Worm (Caenorhabditis elegans) whole organism, L4 larva: Measurements from ENCODE around the gene nhr-269.

ENCODE experiments used
- F10B5.3 ChIP-seq: sonication (generic microtip); optimal IDR thresholded peaks from 2 replicates; lab custom pipeline; 2016; ENCODE audit warnings: mild to moderate bottlenecking, missing genetic modification characterization, missing compliant biosample characterization
- T20F7.1 ChIP-seq: fragments of 200-800 bp; sonication (Bioruptor generic); optimal IDR thresholded peaks from 2 replicates; lab custom pipeline; 2018; ENCODE audit warnings: mild to moderate bottlenecking, missing genetic modification characterization, missing compliant biosample characterization
- Y105C5A.15 ChIP-seq: fragments of 200-800 bp; sonication (Bioruptor generic); IDR thresholded peaks from 2 replicates; pipeline ENCODE4 v1.3.6; 2022; ENCODE audit warnings: missing genetic modification characterization, missing compliant biosample characterization
- aha-1 ChIP-seq: fragments of 150-350 bp; peaks from one replicate; lab custom pipeline; 2014; ENCODE audit warnings: missing biosample characterization, missing genetic modification characterization
- ama-1 ChIP-seq: fragments of 150-350 bp; optimal IDR thresholded peaks from 2 replicates; lab custom pipeline; 2014; ENCODE audit warnings: inconsistent platforms, mixed read lengths
- arid-1 ChIP-seq: fragments of 200-800 bp; sonication (Bioruptor generic); conservative IDR thresholded peaks from 2 replicates; pipeline ENCODE4 v1.3.6; 2022; ENCODE audit warnings: missing genetic modification reagents, missing genetic modification characterization, missing compliant biosample characterization
- ceh-82 ChIP-seq: sonication (generic microtip); optimal IDR thresholded peaks from 2 replicates; lab custom pipeline; 2017; ENCODE audit warnings: missing biosample characterization, missing genetic modification characterization
- ces-1 ChIP-seq: fragments of 150-350 bp; sonication (generic microtip); optimal IDR thresholded peaks from 4 replicates; lab custom pipeline; 2014; ENCODE audit warnings: missing biosample characterization, missing genetic modification reagents, missing genetic modification characterization
- ctbp-1 ChIP-seq: fragments of 200-800 bp; sonication (Bioruptor generic); IDR thresholded peaks from 2 replicates; pipeline ENCODE4 v1.3.6; 2022; ENCODE audit warnings: missing genetic modification reagents, missing genetic modification characterization, missing compliant biosample characterization
- daf-16 ChIP-seq, 3 experiments: sonication (generic microtip); optimal IDR thresholded peaks; 2 replicates each; lab custom pipeline; 2016 to 2017; ENCODE audit warnings: missing genetic modification characterization in 3 of 3, missing genetic modification reagents in 3 of 3, mild to moderate bottlenecking in 2 of 3, missing compliant biosample characterization in 2 of 3, missing biosample characterization in 1 of 3, moderate library complexity in 1 of 3
- daf-19 ChIP-seq: fragments of 200-800 bp; sonication (Bioruptor generic); conservative IDR thresholded peaks from 2 replicates; pipeline ENCODE4 v1.3.6; 2022; ENCODE audit warnings: missing genetic modification characterization, missing compliant biosample characterization
- daf-8 ChIP-seq: fragments of 200-800 bp; sonication (Bioruptor generic); IDR thresholded peaks from 2 replicates; pipeline ENCODE4 v1.3.6; 2022; ENCODE audit warnings: missing genetic modification characterization, missing compliant biosample characterization
- dmd-6 ChIP-seq: fragments of 200-800 bp; sonication (Bioruptor generic); IDR thresholded peaks from 2 replicates; pipeline ENCODE4 v1.3.6; 2022; ENCODE audit warnings: missing genetic modification reagents, missing genetic modification characterization, missing compliant biosample characterization
- dve-1 ChIP-seq: sonication (generic microtip); optimal IDR thresholded peaks from 2 replicates; lab custom pipeline; 2017; ENCODE audit warnings: antibody characterized with exemption, mild to moderate bottlenecking, missing genetic modification characterization, missing compliant biosample characterization; ENCODE audit not compliant: insufficient read depth
- egl-43 ChIP-seq: fragments of 200-800 bp; sonication (Bioruptor generic); IDR thresholded peaks from 2 replicates; pipeline ENCODE4 v1.3.6; 2022; ENCODE audit warnings: missing genetic modification reagents, missing genetic modification characterization, missing compliant biosample characterization
- hif-1 ChIP-seq, 2 experiments: sonication (generic microtip); optimal IDR thresholded peaks; 2 replicates each; lab custom pipeline; 2016 to 2017; ENCODE audit warnings: missing compliant biosample characterization in 2 of 2, missing genetic modification characterization in 2 of 2, missing genetic modification reagents in 2 of 2, missing genotype in 2 of 2, mild to moderate bottlenecking in 1 of 2
- hlh-11 ChIP-seq: fragments of 200-800 bp; sonication (Bioruptor generic); optimal IDR thresholded peaks from 2 replicates; lab custom pipeline; 2018; ENCODE audit warnings: mild to moderate bottlenecking, missing genetic modification characterization, missing compliant biosample characterization
- lin-38 ChIP-seq: fragments of 200-800 bp; sonication (Bioruptor generic); IDR thresholded peaks from 2 replicates; pipeline ENCODE4 v1.3.6; 2022; ENCODE audit warnings: missing genetic modification reagents, missing genetic modification characterization, missing compliant biosample characterization
- madf-9 ChIP-seq: fragments of 200-800 bp; sonication (Bioruptor generic); conservative IDR thresholded peaks from 2 replicates; pipeline ENCODE4 v1.3.6; 2022; ENCODE audit warnings: missing genetic modification reagents, missing genetic modification characterization, missing compliant biosample characterization
- mdl-1 ChIP-seq, 2 experiments: fragments of 150-350 bp in 1 of 2; sonication (generic microtip) in 1 of 2; optimal IDR thresholded peaks; 2 replicates each; lab custom pipeline; 2014 to 2017; ENCODE audit warnings: missing biosample characterization in 2 of 2, missing genetic modification characterization in 2 of 2
- mep-1 ChIP-seq: fragments of 150-350 bp; sonication (generic microtip); optimal IDR thresholded peaks from 3 replicates; lab custom pipeline; 2014; ENCODE audit warnings: missing biosample characterization, missing genetic modification characterization
- nhr-102 ChIP-seq: sonication (generic microtip); optimal IDR thresholded peaks from 2 replicates; lab custom pipeline; 2016; ENCODE audit warnings: mild to moderate bottlenecking, missing genetic modification characterization, moderate library complexity, missing compliant biosample characterization
- nhr-237 ChIP-seq: sonication (generic microtip); optimal IDR thresholded peaks from 2 replicates; lab custom pipeline; 2017; ENCODE audit warnings: missing biosample characterization, missing genetic modification characterization
- nhr-28 ChIP-seq: fragments of 150-350 bp; optimal IDR thresholded peaks from 2 replicates; lab custom pipeline; 2014; ENCODE audit warnings: missing biosample characterization, missing genetic modification characterization
- nhr-48 ChIP-seq: sonication (generic microtip); optimal IDR thresholded peaks from 2 replicates; lab custom pipeline; 2016; ENCODE audit warnings: mild to moderate bottlenecking, missing genetic modification characterization, missing compliant biosample characterization
- nhr-6 ChIP-seq: fragments of 150-350 bp; optimal IDR thresholded peaks from 2 replicates; lab custom pipeline; 2014; ENCODE audit warnings: missing biosample characterization, missing genetic modification characterization
- nhr-77 ChIP-seq: fragments of 150-350 bp; optimal IDR thresholded peaks from 2 replicates; lab custom pipeline; 2014; ENCODE audit warnings: missing biosample characterization, missing genetic modification characterization
- pha-4 ChIP-seq, 2 experiments: fragments of 150-350 bp in 1 of 2; fragments of 200-800 bp in 1 of 2; sonication (Bioruptor generic) in 1 of 2; IDR thresholded peaks in 1 of 2; optimal IDR thresholded peaks in 1 of 2; 2 replicates each; pipeline versions ENCODE4 v1.3.6 to Lab custom; 2014 to 2022; ENCODE audit warnings: missing genetic modification characterization in 2 of 2, missing genetic modification reagents in 2 of 2, missing biosample characterization in 1 of 2, missing compliant biosample characterization in 1 of 2
- pqm-1 ChIP-seq: sonication (generic microtip); optimal IDR thresholded peaks from 2 replicates; lab custom pipeline; 2017; ENCODE audit warnings: missing biosample characterization, missing genetic modification characterization
- rbr-2 ChIP-seq: sonication (generic microtip); optimal IDR thresholded peaks from 2 replicates; lab custom pipeline; 2016; ENCODE audit warnings: missing genotype, missing genetic modification characterization, missing compliant biosample characterization
- saeg-2 ChIP-seq: fragments of 200-800 bp; sonication (Bioruptor generic); IDR thresholded peaks from 2 replicates; pipeline ENCODE4 v1.3.6; 2022; ENCODE audit warnings: missing genetic modification reagents, missing genetic modification characterization, missing compliant biosample characterization
- sdz-12 ChIP-seq: fragments of 200-800 bp; sonication (Bioruptor generic); optimal IDR thresholded peaks from 2 replicates; lab custom pipeline; 2018; ENCODE audit warnings: mild to moderate bottlenecking, missing genetic modification characterization, missing compliant biosample characterization
- snpc-4 ChIP-seq: fragments of 150-350 bp; optimal IDR thresholded peaks from 2 replicates; lab custom pipeline; 2014; ENCODE audit warnings: missing biosample characterization, missing genetic modification characterization
- unc-62 ChIP-seq, 3 experiments: fragments of 150-350 bp in 1 of 3; sonication (generic microtip); optimal IDR thresholded peaks in 2 of 3; peaks in 1 of 3; 1 replicate in 1 of 3; 2 replicates in 2 of 3; lab custom pipeline; 2014 to 2017; ENCODE audit warnings: missing biosample characterization in 3 of 3, missing genetic modification characterization in 3 of 3, missing genetic modification reagents in 3 of 3, missing genotype in 1 of 3
- zip-11 ChIP-seq: fragments of 200-800 bp; sonication (Bioruptor generic); IDR thresholded peaks from 2 replicates; pipeline ENCODE4 v1.3.6; 2022; ENCODE audit warnings: missing genetic modification characterization, missing compliant biosample characterization
- ztf-7 ChIP-seq: fragments of 150-350 bp; optimal IDR thresholded peaks from 2 replicates; lab custom pipeline; 2014; ENCODE audit warnings: missing biosample characterization, missing genetic modification characterization

The nhr-269 gene

DNA sequence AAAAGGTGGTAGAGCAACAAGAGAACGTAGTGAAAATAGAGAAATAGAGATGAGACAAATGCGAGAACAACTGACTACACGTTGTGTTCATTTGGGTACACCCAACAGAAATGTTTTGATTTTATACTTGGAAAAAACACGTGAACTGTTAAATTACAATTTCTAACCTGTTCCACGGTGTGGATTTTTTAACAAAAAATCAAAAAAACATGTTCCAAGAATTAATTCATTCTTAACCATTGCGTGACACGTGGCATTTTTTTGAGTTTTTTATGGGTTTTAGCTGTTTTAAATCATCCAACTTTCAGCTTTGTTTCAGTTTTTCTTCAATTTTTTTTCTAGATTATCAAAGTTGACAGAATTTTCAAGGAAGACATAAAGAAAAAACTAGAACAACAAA, 8.2 kb downstream of the nhr-269 start, which contains the start of gene ech-1.1:
ech-1.1 (minus strand) TSS at position 101 of the 400 bp plus-strand sequence.
- peak; percentile 14 for TF ChIP-seq nhr-28 (tag; lab: Kevin White, UChicago)

DNA sequence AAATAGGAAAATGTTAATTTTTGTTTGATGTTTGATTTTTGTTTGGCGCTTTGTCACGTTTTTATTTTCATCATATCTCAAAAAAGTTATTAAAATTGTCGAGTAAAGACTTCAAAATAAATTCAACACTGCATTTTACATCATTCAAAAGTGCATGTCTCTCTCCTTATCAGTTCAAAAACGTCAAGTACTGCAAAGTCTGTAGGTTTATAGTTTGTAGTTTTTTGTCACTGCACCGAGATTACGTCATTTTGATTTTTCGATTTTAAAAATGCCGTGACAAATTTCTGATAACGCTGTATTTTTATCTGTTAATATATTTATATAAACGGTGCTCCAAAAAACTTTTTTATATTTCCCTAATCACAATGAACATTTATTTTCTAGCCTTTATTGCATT, 15.0 kb downstream of the nhr-269 start, which contains the start of gene C29F3.7:
C29F3.7 (plus strand) TSS at position 254 of the 400 bp plus-strand sequence.
- TF ChIP-seq hif-1 (tag; optimal IDR thresholded peaks at IDR 0.05; lab: Kevin White, UChicago) = peak in 1 of 2 experiments; percentile 58
- TF ChIP-seq saeg-2 = no peak
- no peak for TF ChIP-seq nhr-102
- peak; percentile 95 for TF ChIP-seq dve-1 (tag; lab: Kevin White, UChicago)
- peak; percentile 91 for TF ChIP-seq nhr-48 (tag; lab: Kevin White, UChicago)
- no peak for TF ChIP-seq ceh-82 (tag; lab: Kevin White, UChicago)
- peak; percentile 86 for TF ChIP-seq nhr-77 (tag; lab: Kevin White, UChicago)
- peak; percentile 98 for TF ChIP-seq nhr-28 (tag; lab: Kevin White, UChicago)
- peak; percentile 68 for TF ChIP-seq T20F7.1 (GFP tag; lab: Kevin White, UChicago)
- TF ChIP-seq unc-62 (GFP tag; optimal IDR thresholded peaks at IDR 0.05 in 1 of 2; lab: Kevin White, UChicago) = peak in 1 of 2 experiments; percentile 35
- no peak for TF ChIP-seq unc-62 (tag; optimal IDR thresholded peaks at IDR 0.05; lab: Kevin White, UChicago)
- peak; percentile 99 for TF ChIP-seq dmd-6 (GFP tag; lab: Robert Waterston, UW)
- TF ChIP-seq lin-38 (GFP tag; lab: Robert Waterston, UW) = no peak
- TF ChIP-seq hlh-11 (tag; lab: Kevin White, UChicago) = peak; percentile 85
- no peak for TF ChIP-seq ces-1
- peak; percentile 77 for TF ChIP-seq ztf-7
- no peak for TF ChIP-seq daf-16 (GFP tag; optimal IDR thresholded peaks at IDR 0.05; lab: Kevin White, UChicago)
- TF ChIP-seq daf-16 (tag; optimal IDR thresholded peaks at IDR 0.05; lab: Kevin White, UChicago) = peak; percentile 96
- TF ChIP-seq nhr-6 (tag; lab: Kevin White, UChicago) = peak; percentile 90
- TF ChIP-seq egl-43 (GFP tag; lab: Robert Waterston, UW) = no peak
- TF ChIP-seq pha-4 (GFP tag; IDR thresholded peaks at IDR 0.05; lab: Robert Waterston, UW) = no peak
- TF ChIP-seq pha-4 (tag; optimal IDR thresholded peaks at IDR 0.05; lab: Kevin White, UChicago) = no peak
- TF ChIP-seq nhr-237 (tag; lab: Kevin White, UChicago) = no peak
- no peak for TF ChIP-seq snpc-4 (tag; lab: Kevin White, UChicago)
- TF ChIP-seq pqm-1 = peak; percentile 72
- no peak for TF ChIP-seq ctbp-1 (GFP tag; lab: Robert Waterston, UW)
- no peak for TF ChIP-seq daf-8 (GFP tag; lab: Robert Waterston, UW)
- TF ChIP-seq mdl-1 (tag; optimal IDR thresholded peaks at IDR 0.05; lab: Kevin White, UChicago) = peak in 1 of 2 experiments; percentile 77
- no peak for TF ChIP-seq mep-1 (tag; lab: Kevin White, UChicago)

DNA sequence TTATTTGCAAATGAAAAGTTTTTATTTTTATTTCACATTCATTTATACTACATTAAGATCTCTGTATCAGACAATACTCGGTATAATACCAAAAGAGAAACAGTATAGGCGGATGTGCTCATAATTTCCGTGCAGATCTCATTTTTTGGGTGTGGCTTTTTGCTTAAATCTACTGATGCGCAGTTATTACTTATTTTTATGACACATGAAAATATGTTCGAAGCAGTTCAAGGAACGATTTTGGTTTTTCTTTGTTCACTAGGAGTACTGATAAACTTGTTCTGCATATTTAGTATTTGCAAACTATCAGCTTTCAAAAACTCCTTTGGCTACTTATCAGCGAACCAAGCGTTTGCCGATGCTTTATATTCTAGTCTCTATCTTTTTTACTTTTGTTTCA, 17.2 kb downstream of the nhr-269 start, which contains the start of gene srx-58:
srx-58 (plus strand) TSS at position 301 of the 400 bp plus-strand sequence.
- TF ChIP-seq sdz-12 (GFP tag; lab: Kevin White, UChicago) = no peak
- TF ChIP-seq zip-11 (GFP tag; lab: Robert Waterston, UW) = no peak
- TF ChIP-seq F10B5.3 (tag; lab: Kevin White, UChicago) = no peak
- TF ChIP-seq madf-9 (GFP tag; lab: Robert Waterston, UW) = no peak
- no peak for TF ChIP-seq daf-19
- no peak for TF ChIP-seq arid-1 (GFP tag; lab: Robert Waterston, UW)
- TF ChIP-seq aha-1 (tag; lab: Kevin White, UChicago) = no peak
- no peak for TF ChIP-seq ztf-7
- TF ChIP-seq hlh-11 (tag; lab: Kevin White, UChicago) = no peak
- TF ChIP-seq Y105C5A.15 = no peak
- TF ChIP-seq rbr-2 (tag; lab: Kevin White, UChicago) = no peak
- no peak for TF ChIP-seq ama-1 (lab: Kevin White, UChicago)
